Worm (Caenorhabditis elegans) whole organism, mixed stage, embryonic: ENCODE results near the gene F41G3.18.

Experiments used
- cnd-1 ChIP-seq: fragments of 200-800 bp; sonication (Bioruptor generic); optimal IDR thresholded peaks from 2 replicates; lab custom pipeline; 2018; ENCODE audit warnings: mild to moderate bottlenecking, missing genetic modification characterization, missing compliant biosample characterization
- elt-3 ChIP-seq: fragments of 150-350 bp; optimal IDR thresholded peaks from 2 replicates; lab custom pipeline; 2014; ENCODE audit warnings: missing biosample characterization, missing genetic modification characterization
- nhr-28 ChIP-seq: fragments of 150-350 bp; optimal IDR thresholded peaks from 2 replicates; lab custom pipeline; 2014; ENCODE audit warnings: missing biosample characterization, missing genetic modification characterization
- unc-62 ChIP-seq: fragments of 150-350 bp; optimal IDR thresholded peaks from 2 replicates; lab custom pipeline; 2014; ENCODE audit warnings: missing biosample characterization, missing genetic modification reagents, missing genetic modification characterization
- ztf-11 ChIP-seq: fragments of 150-350 bp; optimal IDR thresholded peaks from 2 replicates; lab custom pipeline; 2014; ENCODE audit warnings: missing biosample characterization, missing genetic modification characterization

ce11 chrII:6776418-6777034 is 8.4 kb downstream of the F41G3.18 start, which contains the start of gene ssup-72:
- TF ChIP-seq elt-3 (tag; lab: Kevin White, UChicago) (no peak), ztf-11 (no peak), cnd-1 (tag; lab: Kevin White, UChicago) (no peak), unc-62 (GFP tag; lab: Kevin White, UChicago) (no peak), nhr-28 (no peak)
